Worm (Caenorhabditis elegans): ENCODE results near the gene dyc-1.

Gene dyc-1

DNA sequence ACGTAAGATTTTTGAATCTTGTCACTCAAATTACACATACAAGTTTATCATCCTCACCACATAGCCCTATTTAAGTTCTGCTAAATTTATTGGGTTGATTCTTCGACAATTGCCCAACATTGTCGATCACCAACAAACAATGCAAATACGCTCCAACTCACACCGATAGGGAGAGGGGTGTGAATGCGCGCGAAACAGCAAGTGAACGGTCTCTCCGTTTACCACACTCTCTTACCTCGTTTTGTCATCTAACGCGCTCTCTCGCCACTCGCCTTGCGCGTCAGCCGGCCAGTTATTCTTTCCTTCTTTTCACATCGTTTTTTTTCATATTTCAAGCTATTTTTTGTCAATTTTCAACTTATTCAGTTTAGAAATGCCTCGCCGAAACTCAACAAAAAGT is 52.7 kb downstream of the dyc-1 start, which contains the start of gene F16B12.6:
TSS of gene F16B12.6 (plus strand) at position 331 of the 400 bp plus-strand sequence.
- 0 out of 2 replicates have a peak, but pooled peaks have one; percentile 32 for TF ChIP-seq Y56A3A.18 (GFP tag; IDR thresholded peaks at IDR 0.05)
- TF ChIP-seq rcor-1 (GFP tag; IDR thresholded peaks at IDR 0.05): peak; percentile 42; the same call in 1 of the 2 replicates
- no peak for TF ChIP-seq attf-6 (GFP tag; IDR thresholded peaks at IDR 0.05)
- TF ChIP-seq efl-1 (GFP tag; optimal IDR thresholded peaks at IDR 0.05): peak; percentile 61
- no peak for TF ChIP-seq B0035.1 (tag; optimal IDR thresholded peaks at IDR 0.05)
- TF ChIP-seq lin-35 (GFP tag; optimal IDR thresholded peaks at IDR 0.05): peak in 1 of 3 experiments; percentile 39
- TF ChIP-seq hmg-1.2 (GFP tag; IDR thresholded peaks at IDR 0.05): peak; percentile 91
- TF ChIP-seq zfh-2 (GFP tag; conservative IDR thresholded peaks at IDR 0.05): 0 out of 2 replicates have a peak, but pooled peaks have one; percentile 39
- TF ChIP-seq ekl-4 (GFP tag; IDR thresholded peaks at IDR 0.05): no peak
- TF ChIP-seq hmg-20 (GFP tag; IDR thresholded peaks at IDR 0.05): no peak
- no peak for TF ChIP-seq Y53F4B.3 (GFP tag; IDR thresholded peaks at IDR 0.05)
- TF ChIP-seq repo-1 (tag; optimal IDR thresholded peaks at IDR 0.05): peak; percentile 17
- TF ChIP-seq tlf-1 (GFP tag; optimal IDR thresholded peaks at IDR 0.05): no peak
- peak in 1 of 2 experiments; percentile 5 for TF ChIP-seq let-607 (tag; optimal IDR thresholded peaks at IDR 0.05)
- TF ChIP-seq lin-54 (GFP tag; optimal IDR thresholded peaks at IDR 0.05): peak; percentile 28
- no peak for TF ChIP-seq madf-3 (GFP tag; IDR thresholded peaks at IDR 0.05)
- TF ChIP-seq K12H6.12 (tag; optimal IDR thresholded peaks at IDR 0.05): peak; percentile 71
- TF ChIP-seq madf-6 (GFP tag; IDR thresholded peaks at IDR 0.05): peak; percentile 43; the same call in 1 of the 2 replicates
- no peak for TF ChIP-seq C17E4.6 (GFP tag; IDR thresholded peaks at IDR 0.05)
- no peak for TF ChIP-seq K11D2.4 (GFP tag; IDR thresholded peaks at IDR 0.05)
- TF ChIP-seq dpl-1 (GFP tag; optimal IDR thresholded peaks at IDR 0.05): peak; percentile 43
- peak; percentile 71 for TF ChIP-seq ceh-27 (GFP tag; optimal IDR thresholded peaks at IDR 0.05)
- no peak for TF ChIP-seq F57C9.4 (tag; optimal IDR thresholded peaks at IDR 0.05)
- no peak for TF ChIP-seq snpc-4 (GFP tag; optimal IDR thresholded peaks at IDR 0.05)
- peak in 3 of 4 experiments; percentile 16 to 49 (median 17) for TF ChIP-seq snpc-4 (tag; optimal IDR thresholded peaks at IDR 0.05)
- TF ChIP-seq nhr-80 (tag; optimal IDR thresholded peaks at IDR 0.05): peak; percentile 60
- TF ChIP-seq mcd-1 (GFP tag; IDR thresholded peaks at IDR 0.05): peak; percentile 90
- no peak for TF ChIP-seq ztf-3 (GFP tag; optimal IDR thresholded peaks at IDR 0.05)
- no peak for TF ChIP-seq lag-1 (GFP tag; IDR thresholded peaks at IDR 0.05)
- TF ChIP-seq mes-4 (tag; optimal IDR thresholded peaks at IDR 0.05): no peak
- 0 out of 2 replicates have a peak, but pooled peaks have one; percentile 67 for TF ChIP-seq egl-18 (GFP tag; IDR thresholded peaks at IDR 0.05)
- TF ChIP-seq tbp1 (GFP tag; optimal IDR thresholded peaks at IDR 0.05): peak; percentile 38
- peak; percentile 92 for TF ChIP-seq attf-5 (GFP tag; optimal IDR thresholded peaks at IDR 0.05)
- TF ChIP-seq chd-7 (tag; optimal IDR thresholded peaks at IDR 0.05): no peak
- peak; percentile 75 for TF ChIP-seq dox-1 (GFP tag; IDR thresholded peaks at IDR 0.05)
- peak; percentile 56; the same call in 1 of the 2 replicates for TF ChIP-seq pbrm-1 (GFP tag; IDR thresholded peaks at IDR 0.05)
- TF ChIP-seq somi-1 (GFP tag; optimal IDR thresholded peaks at IDR 0.05): no peak
- TF ChIP-seq B0261.1 (tag; optimal IDR thresholded peaks at IDR 0.05): no peak
- TF ChIP-seq lin-40 (tag; optimal IDR thresholded peaks at IDR 0.05): peak; percentile 64
- TF ChIP-seq aptf-3 (GFP tag; IDR thresholded peaks at IDR 0.05): no peak
- TF ChIP-seq madf-10 (tag; optimal IDR thresholded peaks at IDR 0.05): peak; percentile 31
- peak; percentile 29; the same call in 1 of the 2 replicates for TF ChIP-seq egrh-3 (GFP tag; IDR thresholded peaks at IDR 0.05)
- peak; percentile 37 for TF ChIP-seq ztf-18 (tag; optimal IDR thresholded peaks at IDR 0.05)
- peak; percentile 16 for TF ChIP-seq ztf-26 (tag; optimal IDR thresholded peaks at IDR 0.05)

Measured in whole organism, young adult.